Worm (Caenorhabditis elegans) whole organism, L4 larva: ENCODE measurements around the gene oac-7.

Source experiments
- T26A8.4 ChIP-seq: fragments of 200-800 bp; sonication (Bioruptor generic); IDR thresholded peaks from 2 replicates; pipeline ENCODE4 v1.3.6; 2022; ENCODE audit warnings: missing genetic modification characterization, missing compliant biosample characterization
- Y48G9A.11 ChIP-seq: fragments of 200-800 bp; sonication (Bioruptor generic); IDR thresholded peaks from 2 replicates; pipeline ENCODE4 v1.3.6; 2022; ENCODE audit warnings: missing genetic modification reagents, missing genetic modification characterization, missing compliant biosample characterization
- ZK546.5 ChIP-seq, 2 experiments: sonication (generic microtip); optimal IDR thresholded peaks; 2 replicates each; lab custom pipeline; 2017; ENCODE audit warnings: missing biosample characterization in 2 of 2, missing genetic modification characterization in 2 of 2
- aha-1 ChIP-seq: fragments of 150-350 bp; peaks from one replicate; lab custom pipeline; 2014; ENCODE audit warnings: missing biosample characterization, missing genetic modification characterization
- ama-1 ChIP-seq: fragments of 150-350 bp; optimal IDR thresholded peaks from 2 replicates; lab custom pipeline; 2014; ENCODE audit warnings: inconsistent platforms, mixed read lengths
- attf-4 ChIP-seq: sonication (generic microtip); optimal IDR thresholded peaks from 3 replicates; lab custom pipeline; 2017; ENCODE audit warnings: missing biosample characterization, missing genetic modification characterization
- ceh-20 ChIP-seq: fragments of 200-800 bp; sonication (Bioruptor generic); IDR thresholded peaks from 2 replicates; pipeline ENCODE4 v1.3.6; 2022; ENCODE audit warnings: missing genetic modification reagents, missing genetic modification characterization, missing compliant biosample characterization
- ces-1 ChIP-seq: fragments of 150-350 bp; sonication (generic microtip); optimal IDR thresholded peaks from 4 replicates; lab custom pipeline; 2014; ENCODE audit warnings: missing biosample characterization, missing genetic modification reagents, missing genetic modification characterization
- daf-16 ChIP-seq, 3 experiments: sonication (generic microtip); optimal IDR thresholded peaks; 2 replicates each; lab custom pipeline; 2016 to 2017; ENCODE audit warnings: missing genetic modification characterization in 3 of 3, missing genetic modification reagents in 3 of 3, mild to moderate bottlenecking in 2 of 3, missing compliant biosample characterization in 2 of 3, missing biosample characterization in 1 of 3, moderate library complexity in 1 of 3
- dmd-6 ChIP-seq: fragments of 200-800 bp; sonication (Bioruptor generic); IDR thresholded peaks from 2 replicates; pipeline ENCODE4 v1.3.6; 2022; ENCODE audit warnings: missing genetic modification reagents, missing genetic modification characterization, missing compliant biosample characterization
- dve-1 ChIP-seq: sonication (generic microtip); optimal IDR thresholded peaks from 2 replicates; lab custom pipeline; 2017; ENCODE audit warnings: antibody characterized with exemption, mild to moderate bottlenecking, missing genetic modification characterization, missing compliant biosample characterization; ENCODE audit not compliant: insufficient read depth
- fkh-10 ChIP-seq: fragments of 150-350 bp; optimal IDR thresholded peaks from 2 replicates; lab custom pipeline; 2014; ENCODE audit warnings: missing biosample characterization, missing genetic modification reagents, missing genetic modification characterization
- gei-8 ChIP-seq: fragments of 200-800 bp; sonication (Bioruptor generic); optimal IDR thresholded peaks from 2 replicates; lab custom pipeline; 2018; ENCODE audit warnings: mild to moderate bottlenecking, missing genetic modification characterization, missing compliant biosample characterization
- hif-1 ChIP-seq, 2 experiments: sonication (generic microtip); optimal IDR thresholded peaks; 2 replicates each; lab custom pipeline; 2016 to 2017; ENCODE audit warnings: missing compliant biosample characterization in 2 of 2, missing genetic modification characterization in 2 of 2, missing genetic modification reagents in 2 of 2, missing genotype in 2 of 2, mild to moderate bottlenecking in 1 of 2
- hlh-11 ChIP-seq: fragments of 200-800 bp; sonication (Bioruptor generic); optimal IDR thresholded peaks from 2 replicates; lab custom pipeline; 2018; ENCODE audit warnings: mild to moderate bottlenecking, missing genetic modification characterization, missing compliant biosample characterization
- hlh-30 ChIP-seq: sonication (generic microtip); optimal IDR thresholded peaks from 2 replicates; lab custom pipeline; 2017; ENCODE audit warnings: antibody characterized with exemption, mild to moderate bottlenecking, missing genetic modification characterization, missing compliant biosample characterization; ENCODE audit not compliant: insufficient read depth
- hmg-1.1 ChIP-seq: fragments of 200-800 bp; sonication (Bioruptor generic); IDR thresholded peaks from 2 replicates; pipeline ENCODE4 v1.3.6; 2022; ENCODE audit warnings: missing genetic modification reagents, missing genetic modification characterization, missing compliant biosample characterization
- jun-1 ChIP-seq: fragments of 150-350 bp; optimal IDR thresholded peaks from 2 replicates; lab custom pipeline; 2014; ENCODE audit warnings: missing biosample characterization, missing genetic modification reagents, missing genetic modification characterization
- lin-1 ChIP-seq: fragments of 200-800 bp; sonication (Bioruptor generic); IDR thresholded peaks from 2 replicates; pipeline ENCODE4 v1.3.6; 2022; ENCODE audit warnings: missing genetic modification reagents, missing genetic modification characterization, missing compliant biosample characterization
- lin-13 ChIP-seq: fragments of 150-350 bp; optimal IDR thresholded peaks from 2 replicates; lab custom pipeline; 2014; ENCODE audit warnings: missing biosample characterization, missing genetic modification reagents, missing genetic modification characterization
- lsy-2 ChIP-seq, 2 experiments: fragments of 150-350 bp in 1 of 2; sonication (generic microtip) in 1 of 2; optimal IDR thresholded peaks; 2 replicates each; lab custom pipeline; 2014 to 2017; ENCODE audit warnings: missing biosample characterization in 2 of 2, missing genetic modification characterization in 2 of 2
- mdl-1 ChIP-seq, 2 experiments: fragments of 150-350 bp in 1 of 2; sonication (generic microtip) in 1 of 2; optimal IDR thresholded peaks; 2 replicates each; lab custom pipeline; 2014 to 2017; ENCODE audit warnings: missing biosample characterization in 2 of 2, missing genetic modification characterization in 2 of 2
- mep-1 ChIP-seq: fragments of 150-350 bp; sonication (generic microtip); optimal IDR thresholded peaks from 3 replicates; lab custom pipeline; 2014; ENCODE audit warnings: missing biosample characterization, missing genetic modification characterization
- mes-2 ChIP-seq: sonication (generic microtip); optimal IDR thresholded peaks from 2 replicates; lab custom pipeline; 2016; ENCODE audit warnings: missing genotype, mild to moderate bottlenecking, missing genetic modification characterization, missing compliant biosample characterization; ENCODE audit not compliant: poor library complexity, severe bottlenecking
- mxl-3 ChIP-seq: fragments of 200-800 bp; sonication (Bioruptor generic); optimal IDR thresholded peaks from 2 replicates; lab custom pipeline; 2018; ENCODE audit warnings: mild to moderate bottlenecking, missing genetic modification characterization, missing compliant biosample characterization
- nhr-102 ChIP-seq: sonication (generic microtip); optimal IDR thresholded peaks from 2 replicates; lab custom pipeline; 2016; ENCODE audit warnings: mild to moderate bottlenecking, missing genetic modification characterization, moderate library complexity, missing compliant biosample characterization
- nhr-11 ChIP-seq: fragments of 150-350 bp; optimal IDR thresholded peaks from 2 replicates; lab custom pipeline; 2014; ENCODE audit warnings: missing biosample characterization, missing genetic modification characterization
- nhr-28 ChIP-seq: fragments of 150-350 bp; optimal IDR thresholded peaks from 2 replicates; lab custom pipeline; 2014; ENCODE audit warnings: missing biosample characterization, missing genetic modification characterization
- nhr-42 ChIP-seq: fragments of 200-800 bp; sonication (Bioruptor generic); IDR thresholded peaks from 2 replicates; pipeline ENCODE4 v1.3.6; 2022; ENCODE audit warnings: missing genetic modification characterization, missing compliant biosample characterization
- nhr-48 ChIP-seq: sonication (generic microtip); optimal IDR thresholded peaks from 2 replicates; lab custom pipeline; 2016; ENCODE audit warnings: mild to moderate bottlenecking, missing genetic modification characterization, missing compliant biosample characterization
- nhr-77 ChIP-seq: fragments of 150-350 bp; optimal IDR thresholded peaks from 2 replicates; lab custom pipeline; 2014; ENCODE audit warnings: missing biosample characterization, missing genetic modification characterization
- pqm-1 ChIP-seq: sonication (generic microtip); optimal IDR thresholded peaks from 2 replicates; lab custom pipeline; 2017; ENCODE audit warnings: missing biosample characterization, missing genetic modification characterization
- rbr-2 ChIP-seq: sonication (generic microtip); optimal IDR thresholded peaks from 2 replicates; lab custom pipeline; 2016; ENCODE audit warnings: missing genotype, missing genetic modification characterization, missing compliant biosample characterization
- set-16 ChIP-seq: fragments of 200-800 bp; sonication (Bioruptor generic); IDR thresholded peaks from 2 replicates; pipeline ENCODE4 v1.3.6; 2022; ENCODE audit warnings: missing genetic modification reagents, missing genetic modification characterization, missing compliant biosample characterization
- snpc-4 ChIP-seq: fragments of 150-350 bp; optimal IDR thresholded peaks from 2 replicates; lab custom pipeline; 2014; ENCODE audit warnings: missing biosample characterization, missing genetic modification characterization
- tag-97 ChIP-seq: fragments of 200-800 bp; sonication (Bioruptor generic); IDR thresholded peaks from 2 replicates; pipeline ENCODE4 v1.3.6; 2022; ENCODE audit warnings: missing genetic modification characterization, missing compliant biosample characterization
- unc-62 ChIP-seq, 3 experiments: fragments of 150-350 bp in 1 of 3; sonication (generic microtip); optimal IDR thresholded peaks in 2 of 3; peaks in 1 of 3; 1 replicate in 1 of 3; 2 replicates in 2 of 3; lab custom pipeline; 2014 to 2017; ENCODE audit warnings: missing biosample characterization in 3 of 3, missing genetic modification characterization in 3 of 3, missing genetic modification reagents in 3 of 3, missing genotype in 1 of 3
- vab-7 ChIP-seq: fragments of 200-800 bp; sonication (Bioruptor generic); IDR thresholded peaks from 2 replicates; pipeline ENCODE4 v1.3.6; 2022; ENCODE audit warnings: missing genetic modification reagents, missing genetic modification characterization, missing compliant biosample characterization

Gene oac-7

ce11 chrV:16350775-16351378, 41.3 kb downstream of the oac-7 start:
- peak in 1 of 2 experiments; percentile 45 for TF ChIP-seq daf-16 (GFP tag; optimal IDR thresholded peaks at IDR 0.05; lab: Kevin White, UChicago)
- TF ChIP-seq daf-16 (tag; optimal IDR thresholded peaks at IDR 0.05; lab: Kevin White, UChicago), result peak; percentile 87
- peak; percentile 62 for TF ChIP-seq fkh-10 (GFP tag; lab: Kevin White, UChicago)
- no peak for TF ChIP-seq ZK546.5 (tag; optimal IDR thresholded peaks at IDR 0.05; lab: Kevin White, UChicago)
- TF ChIP-seq rbr-2 (tag; lab: Kevin White, UChicago), result peak; percentile 66
- no peak for TF ChIP-seq lin-1 (GFP tag; lab: Robert Waterston, UW)
- TF ChIP-seq tag-97 (GFP tag; lab: Robert Waterston, UW), result no peak
- peak; percentile 84 for TF ChIP-seq mxl-3
- peak in 1 of 2 experiments; percentile 99 for TF ChIP-seq unc-62 (GFP tag; optimal IDR thresholded peaks at IDR 0.05 in 1 of 2; lab: Kevin White, UChicago)
- TF ChIP-seq unc-62 (tag; optimal IDR thresholded peaks at IDR 0.05; lab: Kevin White, UChicago), result no peak
- TF ChIP-seq lsy-2 (tag; optimal IDR thresholded peaks at IDR 0.05; lab: Kevin White, UChicago), result peak in 1 of 2 experiments; percentile 35
- TF ChIP-seq pqm-1 (tag; lab: Kevin White, UChicago), result peak; percentile 42
- peak; percentile 64 for TF ChIP-seq nhr-11 (tag; lab: Kevin White, UChicago)
- peak; percentile 72 for TF ChIP-seq nhr-28
- peak; percentile 14 for TF ChIP-seq lin-13 (GFP tag; lab: Kevin White, UChicago)
- peak; percentile 33; the same call in 1 of the 2 replicates for TF ChIP-seq ceh-20 (GFP tag; lab: Robert Waterston, UW)
- TF ChIP-seq gei-8, result no peak
- TF ChIP-seq attf-4 (tag; lab: Kevin White, UChicago), result no peak
- peak; percentile 19 for TF ChIP-seq nhr-48 (tag; lab: Kevin White, UChicago)
- peak; percentile 50 for TF ChIP-seq set-16 (GFP tag; lab: Robert Waterston, UW)
- no peak for TF ChIP-seq ces-1 (GFP tag; lab: Kevin White, UChicago)
- TF ChIP-seq nhr-42 (GFP tag; lab: Robert Waterston, UW), result no peak
- TF ChIP-seq jun-1 (tag; lab: Kevin White, UChicago), result no peak
- peak; percentile 32 for TF ChIP-seq mes-2 (tag; lab: Kevin White, UChicago)
- peak; percentile 9 to 75 for TF ChIP-seq mdl-1 (tag; optimal IDR thresholded peaks at IDR 0.05; lab: Kevin White, UChicago)
- TF ChIP-seq hlh-11 (tag; lab: Kevin White, UChicago), result peak; percentile 87
- TF ChIP-seq mep-1 (tag; lab: Kevin White, UChicago), result peak; percentile 45
- peak in 1 of 2 experiments; percentile 39 for TF ChIP-seq hif-1 (tag; optimal IDR thresholded peaks at IDR 0.05; lab: Kevin White, UChicago)
- peak; percentile 79 for TF ChIP-seq hlh-30 (tag; lab: Kevin White, UChicago)
- peak; percentile 23 for TF ChIP-seq nhr-77 (tag; lab: Kevin White, UChicago)
- TF ChIP-seq dve-1 (tag; lab: Kevin White, UChicago), result peak; percentile 62
- peak; percentile 5 for TF ChIP-seq nhr-102 (tag; lab: Kevin White, UChicago)
- TF ChIP-seq hmg-1.1 (GFP tag; lab: Robert Waterston, UW), result peak; percentile 77
- peak; percentile 95 for TF ChIP-seq aha-1 (tag; lab: Kevin White, UChicago)
- no peak for TF ChIP-seq Y48G9A.11 (GFP tag; lab: Robert Waterston, UW)
- peak; percentile 78 for TF ChIP-seq dmd-6 (GFP tag; lab: Robert Waterston, UW)
- TF ChIP-seq T26A8.4 (GFP tag; lab: Robert Waterston, UW), result 0 out of 2 replicates have a peak, but pooled peaks have one; percentile 13
- TF ChIP-seq vab-7 (GFP tag; lab: Robert Waterston, UW), result no peak
- no peak for TF ChIP-seq ama-1 (lab: Kevin White, UChicago)

ce11 chrV:16351757-16352156, 42.2 kb downstream of the oac-7 start:
- TF ChIP-seq snpc-4 (peak; percentile 23), ama-1 (lab: Kevin White, UChicago) (no peak)
